Worm (Caenorhabditis elegans) whole organism, L2 larva: ENCODE measurements around the gene H21P03.10.

ENCODE experiments used
- C34F6.9 ChIP-seq: fragments of 150-350 bp; optimal IDR thresholded peaks from 2 replicates; lab custom pipeline; 2014; ENCODE audit warnings: missing biosample characterization, missing genetic modification characterization
- R02D3.7 ChIP-seq: fragments of 150-350 bp; optimal IDR thresholded peaks from 2 replicates; lab custom pipeline; 2014; ENCODE audit warnings: missing biosample characterization, missing genetic modification characterization
- Y55F3AM.14 ChIP-seq: fragments of 200-800 bp; sonication (Bioruptor generic); optimal IDR thresholded peaks from 2 replicates; lab custom pipeline; 2018; ENCODE audit warnings: mild to moderate bottlenecking, missing genetic modification characterization, missing compliant biosample characterization
- ZK546.5 ChIP-seq: sonication (generic microtip); optimal IDR thresholded peaks from 2 replicates; lab custom pipeline; 2017; ENCODE audit warnings: missing biosample characterization, missing genetic modification characterization
- alr-1 ChIP-seq: fragments of 150-350 bp; optimal IDR thresholded peaks from 2 replicates; lab custom pipeline; 2014; ENCODE audit warnings: missing biosample characterization, missing genetic modification characterization
- ama-1 ChIP-seq: fragments of 150-350 bp; optimal IDR thresholded peaks from 2 replicates; lab custom pipeline; 2018; ENCODE audit warnings: inconsistent platforms
- blmp-1 ChIP-seq: sonication (generic microtip); optimal IDR thresholded peaks from 2 replicates; lab custom pipeline; 2017; ENCODE audit warnings: missing genetic modification characterization, mild to moderate bottlenecking, missing compliant biosample characterization, antibody characterized with exemption, moderate library complexity; ENCODE audit not compliant: insufficient read depth
- ceh-82 ChIP-seq: fragments of 150-350 bp; optimal IDR thresholded peaks from 2 replicates; lab custom pipeline; 2014; ENCODE audit warnings: missing biosample characterization, missing genetic modification characterization
- crh-2 ChIP-seq: sonication (generic microtip); optimal IDR thresholded peaks from 2 replicates; lab custom pipeline; 2017; ENCODE audit warnings: missing biosample characterization, missing genetic modification characterization
- dmd-4 ChIP-seq: sonication (generic microtip); optimal IDR thresholded peaks from 2 replicates; lab custom pipeline; 2017; ENCODE audit warnings: missing biosample characterization, missing genetic modification characterization
- egl-27 ChIP-seq: sonication (generic microtip); optimal IDR thresholded peaks from 3 replicates; lab custom pipeline; 2017; ENCODE audit warnings: missing biosample characterization, missing genetic modification reagents, missing genetic modification characterization
- elt-1 ChIP-seq: fragments of 150-350 bp; optimal IDR thresholded peaks from 2 replicates; lab custom pipeline; 2014; ENCODE audit warnings: missing biosample characterization, missing genetic modification characterization
- elt-3 ChIP-seq: sonication (generic microtip); optimal IDR thresholded peaks from 2 replicates; lab custom pipeline; 2017; ENCODE audit warnings: missing biosample characterization, missing genetic modification characterization
- fos-1 ChIP-seq: fragments of 150-350 bp; optimal IDR thresholded peaks from 2 replicates; lab custom pipeline; 2014; ENCODE audit warnings: missing biosample characterization, missing genetic modification characterization
- gmeb-1 ChIP-seq: fragments of 150-350 bp; optimal IDR thresholded peaks from 2 replicates; lab custom pipeline; 2014; ENCODE audit warnings: missing biosample characterization, missing genetic modification characterization
- lin-11 ChIP-seq: fragments of 150-350 bp; sonication (generic microtip); optimal IDR thresholded peaks from 2 replicates; lab custom pipeline; 2014; ENCODE audit warnings: missing biosample characterization, missing genetic modification characterization, inconsistent platforms, mixed read lengths
- lin-13 ChIP-seq: fragments of 150-350 bp; optimal IDR thresholded peaks from 2 replicates; lab custom pipeline; 2014; ENCODE audit warnings: missing biosample characterization, missing genetic modification reagents, missing genetic modification characterization
- lin-39 ChIP-seq: fragments of 150-350 bp; optimal IDR thresholded peaks from 2 replicates; lab custom pipeline; 2014; ENCODE audit warnings: missing biosample characterization, missing genetic modification reagents, missing genetic modification characterization
- lsy-2 ChIP-seq, 2 experiments: fragments of 150-350 bp in 1 of 2; sonication (generic microtip) in 1 of 2; optimal IDR thresholded peaks; 2 replicates each; lab custom pipeline; 2014 to 2017; ENCODE audit warnings: missing biosample characterization in 2 of 2, missing genetic modification characterization in 2 of 2
- mab-5 ChIP-seq: fragments of 150-350 bp; optimal IDR thresholded peaks from 2 replicates; lab custom pipeline; 2014; ENCODE audit warnings: missing biosample characterization, missing genetic modification characterization
- mbf-1 ChIP-seq: sonication (generic microtip); optimal IDR thresholded peaks from 2 replicates; lab custom pipeline; 2017; ENCODE audit warnings: missing biosample characterization, missing genetic modification characterization
- mdl-1 ChIP-seq, 2 experiments: fragments of 150-350 bp in 1 of 2; sonication (generic microtip) in 1 of 2; optimal IDR thresholded peaks; 2 replicates each; lab custom pipeline; 2017; ENCODE audit warnings: missing biosample characterization in 2 of 2, missing genetic modification characterization in 2 of 2
- nhr-10 ChIP-seq: sonication (generic microtip); optimal IDR thresholded peaks from 2 replicates; lab custom pipeline; 2017; ENCODE audit warnings: missing biosample characterization, missing genetic modification characterization
- nhr-12 ChIP-seq: fragments of 150-350 bp; optimal IDR thresholded peaks from 2 replicates; lab custom pipeline; 2014; ENCODE audit warnings: missing biosample characterization, missing genetic modification characterization
- nhr-129 ChIP-seq: fragments of 150-350 bp; optimal IDR thresholded peaks from 2 replicates; lab custom pipeline; 2014; ENCODE audit warnings: missing biosample characterization, missing genetic modification characterization
- nhr-21 ChIP-seq: fragments of 150-350 bp; optimal IDR thresholded peaks from 2 replicates; lab custom pipeline; 2014; ENCODE audit warnings: missing biosample characterization, missing genetic modification characterization
- nhr-23 ChIP-seq: fragments of 150-350 bp; optimal IDR thresholded peaks from 2 replicates; lab custom pipeline; 2014; ENCODE audit warnings: missing biosample characterization, missing genetic modification reagents, missing genetic modification characterization
- nhr-237 ChIP-seq: fragments of 150-350 bp; optimal IDR thresholded peaks from 2 replicates; lab custom pipeline; 2014; ENCODE audit warnings: missing biosample characterization, missing genetic modification characterization
- nhr-25 ChIP-seq: fragments of 150-350 bp; sonication (generic microtip); optimal IDR thresholded peaks from 3 replicates; lab custom pipeline; 2014; ENCODE audit warnings: missing biosample characterization, missing genetic modification characterization
- nhr-6 ChIP-seq: fragments of 150-350 bp; optimal IDR thresholded peaks from 2 replicates; lab custom pipeline; 2014; ENCODE audit warnings: missing biosample characterization, missing genetic modification characterization
- nhr-77 ChIP-seq: fragments of 150-350 bp; optimal IDR thresholded peaks from 2 replicates; lab custom pipeline; 2014; ENCODE audit warnings: missing biosample characterization, missing genetic modification characterization
- peb-1 ChIP-seq: fragments of 150-350 bp; optimal IDR thresholded peaks from 2 replicates; lab custom pipeline; 2014; ENCODE audit warnings: missing biosample characterization, missing genetic modification characterization
- sem-4 ChIP-seq: fragments of 150-350 bp; optimal IDR thresholded peaks from 2 replicates; lab custom pipeline; 2014; ENCODE audit warnings: missing biosample characterization, missing genetic modification reagents, missing genetic modification characterization
- skn-1 ChIP-seq: sonication (generic microtip); optimal IDR thresholded peaks from 2 replicates; lab custom pipeline; 2017; ENCODE audit warnings: missing biosample characterization, missing genetic modification characterization
- sma-3 ChIP-seq: sonication (generic microtip); optimal IDR thresholded peaks from 2 replicates; lab custom pipeline; 2016; ENCODE audit warnings: missing genetic modification reagents, missing genetic modification characterization, missing compliant biosample characterization
- sma-9 ChIP-seq, 2 experiments: fragments of 150-350 bp in 1 of 2; sonication (generic microtip) in 1 of 2; optimal IDR thresholded peaks; 2 replicates each; lab custom pipeline; 2014 to 2016; ENCODE audit warnings: missing genetic modification characterization in 2 of 2, mild to moderate bottlenecking in 1 of 2, missing biosample characterization in 1 of 2, missing compliant biosample characterization in 1 of 2, missing genetic modification reagents in 1 of 2, moderate library complexity in 1 of 2
- snpc-4 ChIP-seq: fragments of 150-350 bp; optimal IDR thresholded peaks from 2 replicates; lab custom pipeline; 2014; ENCODE audit warnings: missing biosample characterization, missing genetic modification characterization
- unc-39 ChIP-seq: fragments of 150-350 bp; optimal IDR thresholded peaks from 2 replicates; lab custom pipeline; 2014; ENCODE audit warnings: missing biosample characterization, missing genetic modification characterization
- unc-55 ChIP-seq: fragments of 150-350 bp; sonication (generic microtip); optimal IDR thresholded peaks from 3 replicates; lab custom pipeline; 2014; ENCODE audit warnings: missing biosample characterization, missing genetic modification reagents, missing genetic modification characterization
- unc-62 ChIP-seq: fragments of 150-350 bp; optimal IDR thresholded peaks from 2 replicates; lab custom pipeline; 2014; ENCODE audit warnings: missing biosample characterization, missing genetic modification reagents, missing genetic modification characterization
- zag-1 ChIP-seq: fragments of 150-350 bp; optimal IDR thresholded peaks from 2 replicates; lab custom pipeline; 2014; ENCODE audit warnings: missing biosample characterization, missing genetic modification characterization
- ztf-1 ChIP-seq: fragments of 200-800 bp; sonication (Bioruptor generic); conservative IDR thresholded peaks from 2 replicates; pipeline ENCODE4 v1.3.6; 2022; ENCODE audit warnings: missing genetic modification characterization, missing compliant biosample characterization
- ztf-11 ChIP-seq: sonication (generic microtip); optimal IDR thresholded peaks from 2 replicates; lab custom pipeline; 2017; ENCODE audit warnings: missing biosample characterization, missing genetic modification characterization
- ztf-4 ChIP-seq: fragments of 150-350 bp; optimal IDR thresholded peaks from 2 replicates; lab custom pipeline; 2014; ENCODE audit warnings: missing biosample characterization, missing genetic modification characterization

The H21P03.10 gene

ce11 chrIV:11526189-11526588, 25.7 kb downstream of the H21P03.10 start:
- no peak for TF ChIP-seq sma-3 (GFP tag; lab: Kevin White, UChicago)
- no peak for TF ChIP-seq ama-1 (lab: Kevin White, UChicago)
- TF ChIP-seq elt-3 (tag; lab: Kevin White, UChicago) = no peak
- no peak for TF ChIP-seq mdl-1 (tag; optimal IDR thresholded peaks at IDR 0.05; lab: Kevin White, UChicago)
- TF ChIP-seq ztf-4 = no peak
- no peak for TF ChIP-seq snpc-4 (tag; lab: Kevin White, UChicago)
- no peak for TF ChIP-seq nhr-237
- no peak for TF ChIP-seq lin-39 (tag; lab: Kevin White, UChicago)
- no peak for TF ChIP-seq unc-62
- TF ChIP-seq egl-27 = no peak
- no peak for TF ChIP-seq zag-1 (tag; lab: Kevin White, UChicago)
- TF ChIP-seq blmp-1 (tag; lab: Kevin White, UChicago) = no peak
- no peak for TF ChIP-seq R02D3.7 (tag; lab: Kevin White, UChicago)
- no peak for TF ChIP-seq nhr-23 (tag; lab: Kevin White, UChicago)
- no peak for TF ChIP-seq nhr-25
- TF ChIP-seq ceh-82 = no peak
- no peak for TF ChIP-seq nhr-12 (tag; lab: Kevin White, UChicago)
- no peak for TF ChIP-seq skn-1 (tag; lab: Kevin White, UChicago)

- peak; percentile 8 for TF ChIP-seq unc-55
- peak in 1 of 2 experiments; percentile 7 for TF ChIP-seq lsy-2 (tag; optimal IDR thresholded peaks at IDR 0.05; lab: Kevin White, UChicago)
- TF ChIP-seq ztf-4 = no peak
- TF ChIP-seq ama-1 (lab: Kevin White, UChicago) = peak; percentile 42
Observed at ce11 chrIV:11527752-11528151, 27.2 kb downstream of the H21P03.10 start, which contains the start of gene M04B2.2. Gene M04B2.2 (plus strand): TSS chrIV:11528052.

- no peak for TF ChIP-seq elt-3 (tag; lab: Kevin White, UChicago)
- TF ChIP-seq mdl-1 (tag; optimal IDR thresholded peaks at IDR 0.05; lab: Kevin White, UChicago) = no peak
- no peak for TF ChIP-seq nhr-21 (tag; lab: Kevin White, UChicago)
- no peak for TF ChIP-seq R02D3.7 (tag; lab: Kevin White, UChicago)
Observed at ce11 chrIV:11548671-11549070, 48.1 kb downstream of the H21P03.10 start, which contains the start of gene M04B2.7. Gene M04B2.7 (minus strand): TSS chrIV:11548771.

ce11 chrIV:11549694-11550093, 49.2 kb downstream of the H21P03.10 start:
- TF ChIP-seq lin-13 (GFP tag; lab: Kevin White, UChicago) (peak; percentile 53), unc-55 (no peak), lin-11 (tag; lab: Kevin White, UChicago) (peak; percentile 45), dmd-4 (tag; lab: Kevin White, UChicago) (no peak), unc-62 (no peak), nhr-237 (no peak), gmeb-1 (tag; lab: Kevin White, UChicago) (peak; percentile 78), fos-1 (tag; lab: Kevin White, UChicago) (peak; percentile 84), sem-4 (tag; lab: Kevin White, UChicago) (peak; percentile 39), nhr-77 (tag; lab: Kevin White, UChicago) (no peak), nhr-12 (tag; lab: Kevin White, UChicago) (no peak), peb-1 (tag; lab: Kevin White, UChicago) (no peak), mdl-1 (tag; optimal IDR thresholded peaks at IDR 0.05; lab: Kevin White, UChicago) (peak in 1 of 2 experiments; percentile 38), nhr-21 (tag; lab: Kevin White, UChicago) (peak; percentile 33), ztf-11 (no peak), snpc-4 (tag; lab: Kevin White, UChicago) (no peak), lin-39 (tag; lab: Kevin White, UChicago) (no peak), nhr-6 (tag; lab: Kevin White, UChicago) (peak; percentile 63), alr-1 (tag; lab: Kevin White, UChicago) (no peak), ceh-82 (no peak), R02D3.7 (tag; lab: Kevin White, UChicago) (peak; percentile 5), mbf-1 (tag; lab: Kevin White, UChicago) (no peak), C34F6.9 (tag; lab: Kevin White, UChicago) (peak; percentile 76), ama-1 (lab: Kevin White, UChicago) (no peak), elt-3 (tag; lab: Kevin White, UChicago) (no peak), skn-1 (tag; lab: Kevin White, UChicago) (no peak), crh-2 (tag; lab: Kevin White, UChicago) (peak; percentile 80), nhr-25 (no peak), nhr-129 (tag; lab: Kevin White, UChicago) (peak; percentile 95), elt-1 (tag; lab: Kevin White, UChicago) (no peak), unc-39 (tag; lab: Kevin White, UChicago) (no peak), zag-1 (tag; lab: Kevin White, UChicago) (no peak), nhr-10 (no peak), ztf-4 (no peak), mab-5 (tag; lab: Kevin White, UChicago) (no peak), lsy-2 (tag; optimal IDR thresholded peaks at IDR 0.05; lab: Kevin White, UChicago) (peak; percentile 58 to 80), sma-9 (GFP tag; optimal IDR thresholded peaks at IDR 0.05; lab: Kevin White, UChicago) (peak; percentile 74), sma-9 (tag; optimal IDR thresholded peaks at IDR 0.05; lab: Kevin White, UChicago) (no peak), nhr-23 (tag; lab: Kevin White, UChicago) (no peak), ztf-1 (no peak), ZK546.5 (no peak), Y55F3AM.14 (GFP tag; lab: Kevin White, UChicago) (peak; percentile 60), blmp-1 (tag; lab: Kevin White, UChicago) (peak; percentile 2)
